Worm (Caenorhabditis elegans): ENCODE data around the gene srz-96.

DNA sequence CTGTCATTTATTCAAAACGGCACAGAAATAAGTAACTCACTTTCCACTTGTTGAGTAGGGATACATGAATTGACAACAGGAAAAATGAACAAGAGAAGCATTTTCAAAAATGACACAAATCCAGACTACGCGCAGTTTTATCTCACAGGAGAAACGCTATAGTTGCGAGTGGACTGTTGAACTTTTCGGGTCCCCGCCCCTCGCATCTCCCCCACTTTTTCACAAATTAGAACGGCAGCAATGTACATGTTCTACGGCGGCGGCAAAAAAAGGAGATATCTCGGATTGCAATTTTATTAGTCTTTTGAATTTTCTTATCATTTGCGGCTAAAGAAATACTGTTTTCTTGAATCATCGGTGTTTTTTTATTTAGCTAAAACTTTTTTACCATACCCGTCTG, 46.4 kb downstream of the srz-96 start, which contains the start of gene clec-242:
- TF ChIP-seq mep-1 (tag; optimal IDR thresholded peaks at IDR 0.05): no peak
- TF ChIP-seq ztf-11 (tag; optimal IDR thresholded peaks at IDR 0.05): no peak
